Fruit fly (Drosophila melanogaster): Measurements from ENCODE around the gene Spn28F.
A peak's percentile ranks its signal among the peaks of the same experiment; 100 is the strongest.

Gene Spn28F

dm6 chr2L:8276287-8276686, 34.7 kb upstream of the Spn28F start (continued):
- peak; percentile 7 for TF ChIP-seq gsb-n (tag; optimal IDR thresholded peaks at IDR 0.05)
- no peak for TF ChIP-seq CrebB (tag; optimal IDR thresholded peaks at IDR 0.05)
- no peak for TF ChIP-seq jumu (GFP tag; optimal IDR thresholded peaks at IDR 0.05)
- no peak for TF ChIP-seq Fer3 (tag; optimal IDR thresholded peaks at IDR 0.05)
- peak; percentile 58 for TF ChIP-seq Xrp1 (GFP tag; IDR thresholded peaks at IDR 0.05)
- peak in 1 of 2 experiments; percentile 98 for TF ChIP-seq tll (GFP tag; optimal IDR thresholded peaks at IDR 0.05)
- TF ChIP-seq CG15479 (GFP tag; optimal IDR thresholded peaks at IDR 0.05), result peak; percentile 92
- TF ChIP-seq CG11247 (GFP tag; IDR thresholded peaks at IDR 0.05), result no peak
- TF ChIP-seq CG15696 (tag; optimal IDR thresholded peaks at IDR 0.05), result peak; percentile 85
- TF ChIP-seq CG1233 (GFP tag; optimal IDR thresholded peaks at IDR 0.05), result peak; percentile 45
- no peak for TF ChIP-seq nau (GFP tag; optimal IDR thresholded peaks at IDR 0.05)

DNA sequence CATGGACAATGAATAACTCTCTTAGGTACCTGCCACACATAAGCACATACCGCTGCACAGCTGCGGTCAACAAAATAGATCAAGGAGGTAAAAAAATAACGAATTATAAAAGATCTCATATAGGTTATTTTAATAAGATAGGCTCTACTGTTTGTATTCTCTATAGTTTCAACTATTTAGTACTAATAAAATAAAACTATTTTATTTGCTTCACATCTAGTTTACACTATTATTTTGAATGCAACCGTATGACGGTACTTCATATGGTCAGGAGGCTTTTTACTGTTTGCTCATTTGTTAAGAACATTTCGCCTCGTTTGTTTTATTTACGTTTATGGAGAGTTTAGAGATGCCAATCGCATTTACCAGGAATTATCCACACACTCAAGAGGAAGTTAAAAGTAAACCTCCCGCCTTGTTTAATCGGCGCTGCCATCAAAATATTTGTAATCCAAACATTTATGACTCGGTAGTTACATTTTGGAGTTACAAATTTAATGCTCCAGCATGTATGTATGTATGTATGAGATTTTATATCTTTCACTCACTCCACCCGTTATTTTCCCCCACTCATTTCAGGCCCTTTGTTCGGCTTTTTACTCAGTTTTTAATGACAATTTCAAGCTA, 33.5 kb upstream of the Spn28F start:
- TF ChIP-seq sug (tag; optimal IDR thresholded peaks at IDR 0.05) (peak; percentile 4), Xbp1 (GFP tag; optimal IDR thresholded peaks at IDR 0.05) (peak; percentile 63), MBD-R2 (GFP tag; IDR thresholded peaks at IDR 0.05) (peak; percentile 30; the same call in 1 of the 2 replicates), CG3407 (GFP tag; optimal IDR thresholded peaks at IDR 0.05) (peak; percentile 45), Awh (GFP tag; IDR thresholded peaks at IDR 0.05) (0 out of 2 replicates have a peak, but pooled peaks have one; percentile 35), ssp (GFP tag; IDR thresholded peaks at IDR 0.05) (no peak), gce (GFP tag; IDR thresholded peaks at IDR 0.05) (no peak), zfh1 (GFP tag; IDR thresholded peaks at IDR 0.05) (peak; percentile 69; the same call in 2 of the 3 replicates), H2.0 (GFP tag; IDR thresholded peaks at IDR 0.05) (peak; percentile 56), CoRest (tag; optimal IDR thresholded peaks at IDR 0.05) (peak; percentile 67), CkIIα-i1 (GFP tag; IDR thresholded peaks at IDR 0.05) (no peak), stc (GFP tag; IDR thresholded peaks at IDR 0.05) (peak; percentile 61; the same call in 1 of the 2 replicates), CG2120 (GFP tag; optimal IDR thresholded peaks at IDR 0.05) (peak; percentile 1), CG3838 (GFP tag; optimal IDR thresholded peaks at IDR 0.05) (no peak), CG17802 (tag; optimal IDR thresholded peaks at IDR 0.05) (peak; percentile 29), Hr3 (GFP tag; optimal IDR thresholded peaks at IDR 0.05) (peak; percentile 44), en (GFP tag; optimal IDR thresholded peaks at IDR 0.05) (peak; percentile 13), Hsf (GFP tag; optimal IDR thresholded peaks at IDR 0.05) (peak; percentile 67), CG11723 (GFP tag; optimal IDR thresholded peaks at IDR 0.05) (peak; percentile 14), psq (GFP tag; optimal IDR thresholded peaks at IDR 0.05) (no peak), peb (GFP tag; IDR thresholded peaks at IDR 0.05) (peak; percentile 28; the same call in 1 of the 2 replicates), CG11093 (GFP tag; IDR thresholded peaks at IDR 0.05) (no peak), twi (tag; optimal IDR thresholded peaks at IDR 0.05) (peak; percentile 65), CG4854 (GFP tag; optimal IDR thresholded peaks at IDR 0.05) (no peak), Ssrp (tag; optimal IDR thresholded peaks at IDR 0.05) (peak; percentile 76), CG31365 (tag; optimal IDR thresholded peaks at IDR 0.05) (no peak), CG12391 (tag; optimal IDR thresholded peaks at IDR 0.05) (peak; percentile 82), Hey (tag; optimal IDR thresholded peaks at IDR 0.05) (no peak), CG9727 (GFP tag; optimal IDR thresholded peaks at IDR 0.05) (peak; percentile 86), CG17361 (GFP tag; IDR thresholded peaks at IDR 0.05) (peak; percentile 74), CG8924 (tag; optimal IDR thresholded peaks at IDR 0.05) (peak; percentile 90), p53 (GFP tag; optimal IDR thresholded peaks at IDR 0.05) (no peak), Xrp1 (GFP tag; IDR thresholded peaks at IDR 0.05) (peak; percentile 88), CG9932 (GFP tag; IDR thresholded peaks at IDR 0.05) (no peak), CG12071 (GFP tag; optimal IDR thresholded peaks at IDR 0.05) (no peak), CG2712 (tag; optimal IDR thresholded peaks at IDR 0.05) (peak; percentile 89), Hr51 (GFP tag; optimal IDR thresholded peaks at IDR 0.05) (peak in 1 of 2 experiments; percentile 69), CG6654 (GFP tag; optimal IDR thresholded peaks at IDR 0.05) (no peak), onecut (GFP tag; IDR thresholded peaks at IDR 0.05) (peak; percentile 47)
